Worm (Caenorhabditis elegans): ENCODE data around the gene nspb-9.

nspb-9 gene

ce11 chrII:14578013-14578412, 2.6 kb upstream of the nspb-9 start, which contains the start of gene nspb-7:
nspb-7 (plus strand) TSS chrII:14578313.
- TF ChIP-seq aly-1 (tag; optimal IDR thresholded peaks at IDR 0.05) (no peak), flt-1 (GFP tag; IDR thresholded peaks at IDR 0.05) (no peak), ama-1 (optimal IDR thresholded peaks at IDR 0.05) (no peak), pes-1 (GFP tag; IDR thresholded peaks at IDR 0.05) (no peak), tra-4 (tag; optimal IDR thresholded peaks at IDR 0.05) (no peak), ceh-36 (tag; optimal IDR thresholded peaks at IDR 0.05) (no peak), tbx-11 (GFP tag; IDR thresholded peaks at IDR 0.05) (no peak), F13C5.2 (tag; optimal IDR thresholded peaks at IDR 0.05) (no peak), ceh-13 (GFP tag; optimal IDR thresholded peaks at IDR 0.05) (no peak), ets-7 (tag; optimal IDR thresholded peaks at IDR 0.05) (no peak), tbx-37 (GFP tag; conservative IDR thresholded peaks at IDR 0.05) (no peak), hmg-4 (GFP tag; optimal IDR thresholded peaks at IDR 0.05) (no peak), scrt-1 (GFP tag; IDR thresholded peaks at IDR 0.05) (no peak), sea-1 (GFP tag; conservative IDR thresholded peaks at IDR 0.05) (no peak), hmbx-1 (tag; optimal IDR thresholded peaks at IDR 0.05) (no peak)

- TF ChIP-seq flt-1 (GFP tag; IDR thresholded peaks at IDR 0.05) (no peak), F13C5.2 (tag; optimal IDR thresholded peaks at IDR 0.05) (no peak), hmbx-1 (tag; optimal IDR thresholded peaks at IDR 0.05) (no peak), scrt-1 (GFP tag; IDR thresholded peaks at IDR 0.05) (no peak), hmg-4 (GFP tag; optimal IDR thresholded peaks at IDR 0.05) (no peak), ets-7 (tag; optimal IDR thresholded peaks at IDR 0.05) (no peak), ceh-36 (tag; optimal IDR thresholded peaks at IDR 0.05) (no peak)
These were observed 1.9 kb upstream of the nspb-9 start, which contains the start of gene C01G12.9 for ce11 chrII:14578716-14579115. C01G12.9 (plus strand) TSS chrII:14579016.

DNA sequence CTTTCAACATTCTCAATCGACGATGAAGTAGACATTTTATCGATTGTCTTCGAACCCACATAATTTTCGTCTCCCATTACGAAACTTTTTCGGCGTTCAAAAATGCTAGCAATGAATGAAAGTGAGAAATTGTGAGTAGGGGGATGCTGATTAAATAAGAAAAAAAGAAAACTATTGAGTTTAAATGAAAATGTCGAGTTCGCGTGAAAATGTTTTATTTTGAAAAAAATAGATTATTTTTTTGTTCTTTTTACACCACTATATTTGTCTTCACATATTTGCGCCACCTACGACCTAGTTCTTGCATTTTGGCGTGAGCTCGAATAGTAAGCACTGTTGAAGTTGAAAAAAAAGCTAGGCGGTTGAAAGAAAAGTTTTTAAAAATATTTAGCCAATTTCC, 1.5 kb downstream of the nspb-9 start, which contains the start of gene C01G12.3:
Gene C01G12.3 (minus strand): TSS at position 101 of the 400 bp plus-strand sequence.
- TF ChIP-seq B0310.2 (tag; optimal IDR thresholded peaks at IDR 0.05) (no peak), pes-1 (GFP tag; IDR thresholded peaks at IDR 0.05) (no peak), tbx-37 (GFP tag; conservative IDR thresholded peaks at IDR 0.05) (no peak), hmg-4 (GFP tag; optimal IDR thresholded peaks at IDR 0.05) (no peak), ets-7 (tag; optimal IDR thresholded peaks at IDR 0.05) (no peak), flt-1 (GFP tag; IDR thresholded peaks at IDR 0.05) (no peak), F13C5.2 (tag; optimal IDR thresholded peaks at IDR 0.05) (no peak), ama-1 (optimal IDR thresholded peaks at IDR 0.05) (no peak), ceh-13 (GFP tag; optimal IDR thresholded peaks at IDR 0.05) (no peak), scrt-1 (GFP tag; IDR thresholded peaks at IDR 0.05) (no peak), tra-4 (tag; optimal IDR thresholded peaks at IDR 0.05) (no peak), hnd-1 (tag; optimal IDR thresholded peaks at IDR 0.05) (no peak), ceh-36 (tag; optimal IDR thresholded peaks at IDR 0.05) (no peak)

DNA sequence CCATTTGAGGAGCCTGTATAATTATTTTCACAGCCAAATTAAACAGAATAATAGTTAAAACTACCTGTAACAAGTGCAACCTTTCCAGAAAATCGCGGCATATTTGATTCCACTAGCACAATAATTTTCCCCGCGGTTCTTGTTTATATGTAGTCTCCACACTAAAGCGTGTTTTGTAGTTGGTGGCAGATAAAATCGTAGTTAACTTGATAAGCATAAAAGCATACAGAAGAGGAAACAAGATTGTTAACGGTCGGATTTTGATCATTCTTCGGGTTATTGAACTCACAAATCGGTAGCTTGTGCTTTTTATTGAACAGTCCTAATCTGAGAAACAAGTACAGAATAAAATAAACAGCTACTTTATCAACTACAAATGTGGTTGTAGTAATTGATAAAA, 6.7 kb downstream of the nspb-9 start, which contains the start of gene C01G12.5:
Gene C01G12.5 (minus strand): TSS at position 101 of the 400 bp plus-strand sequence.
- TF ChIP-seq tbx-37 (GFP tag; conservative IDR thresholded peaks at IDR 0.05) (no peak), ceh-36 (tag; optimal IDR thresholded peaks at IDR 0.05) (no peak), ama-1 (optimal IDR thresholded peaks at IDR 0.05) (no peak), B0310.2 (tag; optimal IDR thresholded peaks at IDR 0.05) (no peak), sea-1 (GFP tag; conservative IDR thresholded peaks at IDR 0.05) (no peak), hmg-4 (GFP tag; optimal IDR thresholded peaks at IDR 0.05) (no peak), tbx-11 (GFP tag; IDR thresholded peaks at IDR 0.05) (no peak)

- TF ChIP-seq scrt-1 (GFP tag; IDR thresholded peaks at IDR 0.05): no peak
- TF ChIP-seq F13C5.2 (tag; optimal IDR thresholded peaks at IDR 0.05): no peak
- TF ChIP-seq tra-4 (tag; optimal IDR thresholded peaks at IDR 0.05): no peak
- no peak for TF ChIP-seq ceh-36 (tag; optimal IDR thresholded peaks at IDR 0.05)
- no peak for TF ChIP-seq hmbx-1 (tag; optimal IDR thresholded peaks at IDR 0.05)
- TF ChIP-seq ceh-13 (GFP tag; optimal IDR thresholded peaks at IDR 0.05): no peak
- no peak for TF ChIP-seq ets-7 (tag; optimal IDR thresholded peaks at IDR 0.05)
- no peak for TF ChIP-seq hnd-1 (tag; optimal IDR thresholded peaks at IDR 0.05)
- TF ChIP-seq tbx-11 (GFP tag; IDR thresholded peaks at IDR 0.05): no peak
- no peak for TF ChIP-seq ama-1 (optimal IDR thresholded peaks at IDR 0.05)
- no peak for TF ChIP-seq hmg-4 (GFP tag; optimal IDR thresholded peaks at IDR 0.05)
- no peak for TF ChIP-seq flt-1 (GFP tag; IDR thresholded peaks at IDR 0.05)
- TF ChIP-seq pes-1 (GFP tag; IDR thresholded peaks at IDR 0.05): no peak
- no peak for TF ChIP-seq B0310.2 (tag; optimal IDR thresholded peaks at IDR 0.05)
- no peak for TF ChIP-seq sea-1 (GFP tag; conservative IDR thresholded peaks at IDR 0.05)
- no peak for TF ChIP-seq tbx-37 (GFP tag; conservative IDR thresholded peaks at IDR 0.05)
- TF ChIP-seq aly-1 (tag; optimal IDR thresholded peaks at IDR 0.05): no peak
These were observed 7.5 kb downstream of the nspb-9 start, which contains the start of gene nspb-10 for ce11 chrII:14588162-14588561. nspb-10 (minus strand) TSS chrII:14588262.

ce11 chrII:14591699-14592098, 11.0 kb downstream of the nspb-9 start, which contains the start of gene C01G12.7:
C01G12.7 (minus strand) TSS chrII:14591893.
- no peak for TF ChIP-seq tbx-11 (GFP tag; IDR thresholded peaks at IDR 0.05)
- no peak for TF ChIP-seq sea-1 (GFP tag; conservative IDR thresholded peaks at IDR 0.05)
- TF ChIP-seq ceh-36 (tag; optimal IDR thresholded peaks at IDR 0.05): no peak
- TF ChIP-seq aly-1 (tag; optimal IDR thresholded peaks at IDR 0.05): no peak
- no peak for TF ChIP-seq hmbx-1 (tag; optimal IDR thresholded peaks at IDR 0.05)
- no peak for TF ChIP-seq ceh-13 (GFP tag; optimal IDR thresholded peaks at IDR 0.05)
- TF ChIP-seq B0310.2 (tag; optimal IDR thresholded peaks at IDR 0.05): no peak
- no peak for TF ChIP-seq tra-4 (tag; optimal IDR thresholded peaks at IDR 0.05)
- no peak for TF ChIP-seq ama-1 (optimal IDR thresholded peaks at IDR 0.05)
- no peak for TF ChIP-seq F13C5.2 (tag; optimal IDR thresholded peaks at IDR 0.05)
- no peak for TF ChIP-seq pes-1 (GFP tag; IDR thresholded peaks at IDR 0.05)
- no peak for TF ChIP-seq hmg-4 (GFP tag; optimal IDR thresholded peaks at IDR 0.05)
- no peak for TF ChIP-seq scrt-1 (GFP tag; IDR thresholded peaks at IDR 0.05)
- no peak for TF ChIP-seq ets-7 (tag; optimal IDR thresholded peaks at IDR 0.05)
- no peak for TF ChIP-seq tbx-37 (GFP tag; conservative IDR thresholded peaks at IDR 0.05)
- TF ChIP-seq flt-1 (GFP tag; IDR thresholded peaks at IDR 0.05): no peak
- no peak for TF ChIP-seq hnd-1 (tag; optimal IDR thresholded peaks at IDR 0.05)

ce11 chrII:14592629-14593028, 12.0 kb downstream of the nspb-9 start:
- no peak for TF ChIP-seq sea-1 (GFP tag; conservative IDR thresholded peaks at IDR 0.05)
- no peak for TF ChIP-seq ets-7 (tag; optimal IDR thresholded peaks at IDR 0.05)
- TF ChIP-seq ceh-13 (GFP tag; optimal IDR thresholded peaks at IDR 0.05): no peak
- no peak for TF ChIP-seq scrt-1 (GFP tag; IDR thresholded peaks at IDR 0.05)
- TF ChIP-seq tbx-11 (GFP tag; IDR thresholded peaks at IDR 0.05): no peak
- no peak for TF ChIP-seq hmbx-1 (tag; optimal IDR thresholded peaks at IDR 0.05)
- TF ChIP-seq pes-1 (GFP tag; IDR thresholded peaks at IDR 0.05): no peak
- no peak for TF ChIP-seq tra-4 (tag; optimal IDR thresholded peaks at IDR 0.05)

All from whole organism, early embryonic.